Worm (Caenorhabditis elegans): ENCODE measurements around the gene C26B9.2.

Gene C26B9.2

DNA sequence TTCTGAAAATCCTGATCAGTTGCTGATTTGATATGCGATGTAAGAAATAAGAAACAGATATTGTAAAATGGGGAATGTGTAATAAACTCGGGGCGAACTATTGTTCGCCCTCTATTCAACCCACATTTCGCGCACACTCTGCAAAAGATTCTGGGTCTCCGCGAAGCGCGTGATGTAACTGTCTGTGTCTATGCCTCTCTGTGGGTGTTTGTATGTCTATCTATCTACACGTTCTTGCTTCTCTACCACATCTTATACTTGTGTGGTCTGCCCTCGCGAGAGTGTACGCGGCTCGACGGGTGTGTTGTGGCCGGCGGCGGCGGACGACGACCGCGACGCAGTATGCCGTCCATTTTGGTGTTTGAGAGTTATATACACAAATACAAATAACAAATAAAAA, 3.5 kb upstream of the C26B9.2 start (continued):
- TF ChIP-seq F49E8.2 (tag; optimal IDR thresholded peaks at IDR 0.05; ENCODE audit: borderline replicate concordance) (no peak), pha-4 (GFP tag; IDR thresholded peaks at IDR 0.05) (no peak), pha-4 (tag; optimal IDR thresholded peaks at IDR 0.05) (no peak), snpc-4 (tag; optimal IDR thresholded peaks at IDR 0.05) (no peak), lin-13 (GFP tag; optimal IDR thresholded peaks at IDR 0.05) (no peak), ces-1 (GFP tag; optimal IDR thresholded peaks at IDR 0.05) (no peak), madf-5 (GFP tag; IDR thresholded peaks at IDR 0.05) (no peak), nhr-10 (tag; optimal IDR thresholded peaks at IDR 0.05) (peak; percentile 47), unc-62 (GFP tag; optimal IDR thresholded peaks at IDR 0.05 in 1 of 2) (peak in 1 of 2 experiments; percentile 95), unc-62 (tag; optimal IDR thresholded peaks at IDR 0.05) (no peak), egl-27 (tag; optimal IDR thresholded peaks at IDR 0.05) (no peak), lin-15B (tag; optimal IDR thresholded peaks at IDR 0.05) (no peak), jun-1 (tag; optimal IDR thresholded peaks at IDR 0.05) (peak; percentile 26), dpl-1 (GFP tag; optimal IDR thresholded peaks at IDR 0.05) (no peak), nhr-41 (GFP tag; IDR thresholded peaks at IDR 0.05) (no peak), ceh-62 (tag; optimal IDR thresholded peaks at IDR 0.05) (no peak), nhr-25 (tag; optimal IDR thresholded peaks at IDR 0.05; ENCODE audit: borderline replicate concordance, insufficient read depth) (peak; percentile 4), egl-43 (GFP tag; IDR thresholded peaks at IDR 0.05) (no peak), arid-1 (GFP tag; conservative IDR thresholded peaks at IDR 0.05) (no peak), nhr-48 (tag; optimal IDR thresholded peaks at IDR 0.05) (peak; percentile 28), skn-1 (tag; optimal IDR thresholded peaks at IDR 0.05) (no peak), dmd-8 (GFP tag; IDR thresholded peaks at IDR 0.05) (no peak), ctbp-1 (GFP tag; IDR thresholded peaks at IDR 0.05) (peak; percentile 48; the same call in 1 of the 2 replicates), nhr-237 (tag; optimal IDR thresholded peaks at IDR 0.05) (no peak), tra-1 (GFP tag; IDR thresholded peaks at IDR 0.05) (no peak), nhr-77 (tag; optimal IDR thresholded peaks at IDR 0.05) (peak; percentile 61), sdz-12 (GFP tag; optimal IDR thresholded peaks at IDR 0.05) (no peak), unc-39 (tag; optimal IDR thresholded peaks at IDR 0.05) (no peak), ceh-20 (GFP tag; IDR thresholded peaks at IDR 0.05) (peak; percentile 52; the same call in 1 of the 2 replicates), dmd-6 (GFP tag; IDR thresholded peaks at IDR 0.05) (peak; percentile 67), lir-3 (tag; optimal IDR thresholded peaks at IDR 0.05) (no peak), tag-97 (GFP tag; IDR thresholded peaks at IDR 0.05) (no peak), hlh-30 (tag; optimal IDR thresholded peaks at IDR 0.05; ENCODE audit: insufficient read depth) (peak; percentile 95), ZK546.5 (tag; optimal IDR thresholded peaks at IDR 0.05) (no peak), ZK337.2 (GFP tag; IDR thresholded peaks at IDR 0.05) (no peak), ceh-44 (GFP tag; IDR thresholded peaks at IDR 0.05) (no peak), daf-16 (GFP tag; optimal IDR thresholded peaks at IDR 0.05) (no peak), daf-16 (tag; optimal IDR thresholded peaks at IDR 0.05) (peak; percentile 69), F10B5.3 (tag; optimal IDR thresholded peaks at IDR 0.05) (no peak), T26A8.4 (GFP tag; IDR thresholded peaks at IDR 0.05) (peak; percentile 59), php-3 (GFP tag; IDR thresholded peaks at IDR 0.05) (peak; percentile 73; the same call in 1 of the 2 replicates), vab-7 (GFP tag; IDR thresholded peaks at IDR 0.05) (no peak), pqm-1 (tag; optimal IDR thresholded peaks at IDR 0.05) (peak; percentile 6), nhr-42 (GFP tag; IDR thresholded peaks at IDR 0.05) (0 out of 2 replicates have a peak, but pooled peaks have one; percentile 7), fkh-10 (GFP tag; optimal IDR thresholded peaks at IDR 0.05) (peak; percentile 10), mxl-3 (GFP tag; optimal IDR thresholded peaks at IDR 0.05) (peak; percentile 92), hif-1 (tag; optimal IDR thresholded peaks at IDR 0.05) (peak in 1 of 2 experiments; percentile 77), mep-1 (tag; optimal IDR thresholded peaks at IDR 0.05) (peak; percentile 81), snpc-1.2 (GFP tag; IDR thresholded peaks at IDR 0.05) (no peak), cey-2 (tag; optimal IDR thresholded peaks at IDR 0.05; ENCODE audit: borderline replicate concordance, insufficient read depth) (no peak), R02D3.7 (tag; optimal IDR thresholded peaks at IDR 0.05) (no peak), rbr-2 (tag; optimal IDR thresholded peaks at IDR 0.05) (peak; percentile 77)

Measured in whole organism, L4 larva.